Worm (Caenorhabditis elegans) whole organism, early embryonic: ENCODE data around the gene srh-34.

Experiments
- B0310.2 ChIP-seq: sonication (generic microtip); optimal IDR thresholded peaks from 2 replicates; lab custom pipeline; 2016; ENCODE audit warnings: mild to moderate bottlenecking, missing genetic modification characterization, missing compliant biosample characterization
- F13C5.2 ChIP-seq: sonication (generic microtip); optimal IDR thresholded peaks from 2 replicates; lab custom pipeline; 2017; ENCODE audit warnings: mild to moderate bottlenecking, missing genetic modification characterization, inconsistent platforms, missing compliant biosample characterization
- aly-1 ChIP-seq: sonication (generic microtip); optimal IDR thresholded peaks from 2 replicates; lab custom pipeline; 2016; ENCODE audit warnings: missing genetic modification characterization, missing compliant biosample characterization
- ama-1 ChIP-seq: fragments of 150-350 bp; optimal IDR thresholded peaks from 2 replicates; lab custom pipeline; 2014
- ceh-13 ChIP-seq: fragments of 200-800 bp; sonication (Bioruptor generic); optimal IDR thresholded peaks from 2 replicates; lab custom pipeline; 2018; ENCODE audit warnings: mild to moderate bottlenecking, missing genetic modification characterization, missing compliant biosample characterization
- ceh-36 ChIP-seq: sonication (generic microtip); optimal IDR thresholded peaks from 2 replicates; lab custom pipeline; 2016; ENCODE audit warnings: missing genetic modification characterization, inconsistent platforms, missing compliant biosample characterization
- ets-7 ChIP-seq: sonication (generic microtip); optimal IDR thresholded peaks from 2 replicates; lab custom pipeline; 2016; ENCODE audit warnings: missing genotype, missing genetic modification characterization, missing compliant biosample characterization
- flt-1 ChIP-seq: fragments of 200-800 bp; sonication (Bioruptor generic); IDR thresholded peaks from 2 replicates; pipeline ENCODE4 v1.3.6; 2022; ENCODE audit warnings: missing genetic modification characterization, missing compliant biosample characterization
- hmbx-1 ChIP-seq: sonication (generic microtip); optimal IDR thresholded peaks from 2 replicates; lab custom pipeline; 2016; ENCODE audit warnings: mild to moderate bottlenecking, missing genetic modification characterization, missing compliant biosample characterization
- hmg-4 ChIP-seq: fragments of 200-800 bp; sonication (Bioruptor generic); optimal IDR thresholded peaks from 2 replicates; lab custom pipeline; 2018; ENCODE audit warnings: mild to moderate bottlenecking, missing genetic modification characterization, missing compliant biosample characterization
- hnd-1 ChIP-seq: sonication (generic microtip); optimal IDR thresholded peaks from 2 replicates; lab custom pipeline; 2016; ENCODE audit warnings: missing genetic modification characterization, missing compliant biosample characterization
- pes-1 ChIP-seq: fragments of 200-800 bp; sonication (Bioruptor generic); IDR thresholded peaks from 2 replicates; pipeline ENCODE4 v1.3.6; 2022; ENCODE audit warnings: missing genetic modification reagents, missing genetic modification characterization, missing compliant biosample characterization
- scrt-1 ChIP-seq: fragments of 200-800 bp; sonication (Bioruptor generic); IDR thresholded peaks from 2 replicates; pipeline ENCODE4 v1.3.6; 2022; ENCODE audit warnings: missing genetic modification characterization, missing compliant biosample characterization
- sea-1 ChIP-seq: fragments of 200-800 bp; sonication (Bioruptor generic); conservative IDR thresholded peaks from 2 replicates; pipeline ENCODE4 v1.3.6; 2022; ENCODE audit warnings: missing genetic modification characterization, missing compliant biosample characterization
- tbx-11 ChIP-seq: fragments of 200-800 bp; sonication (Bioruptor generic); IDR thresholded peaks from 2 replicates; pipeline ENCODE4 v1.3.6; 2022; ENCODE audit warnings: missing genetic modification characterization, missing compliant biosample characterization
- tbx-37 ChIP-seq: fragments of 200-800 bp; sonication (Bioruptor generic); conservative IDR thresholded peaks from 2 replicates; pipeline ENCODE4 v1.3.6; 2022; ENCODE audit warnings: missing genetic modification reagents, missing genetic modification characterization, missing compliant biosample characterization
- tra-4 ChIP-seq: sonication (generic microtip); optimal IDR thresholded peaks from 2 replicates; lab custom pipeline; 2017; ENCODE audit warnings: missing genetic modification characterization, missing compliant biosample characterization

srh-34 gene

DNA sequence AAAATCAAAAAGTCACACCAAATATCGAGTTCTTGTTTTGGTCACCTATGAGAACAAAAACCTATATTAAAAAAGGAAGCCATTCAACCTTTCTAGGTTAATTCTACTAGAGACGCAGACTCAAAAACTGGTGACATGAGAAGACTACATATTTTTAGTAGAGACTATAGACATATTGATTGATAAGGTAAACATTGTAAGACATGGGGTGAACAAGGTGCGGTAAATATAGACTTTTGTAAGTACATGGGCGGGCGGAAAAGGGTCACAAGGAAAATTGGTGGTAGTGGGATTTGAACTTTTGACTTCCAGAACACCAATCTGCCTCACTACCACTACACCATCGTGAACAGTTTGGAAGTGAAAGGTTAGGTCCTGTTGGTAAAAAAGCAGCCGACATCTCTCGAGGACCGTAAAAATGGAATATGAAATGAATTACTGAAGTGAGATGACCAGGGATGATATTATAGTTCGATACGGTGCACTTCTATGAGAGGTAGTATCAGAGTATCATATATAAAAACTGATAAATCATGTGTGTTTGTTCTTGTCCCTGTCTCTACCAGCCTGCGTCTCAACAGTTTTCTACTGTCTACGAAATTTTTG is 37.9 kb upstream of the srh-34 start, which contains the start of gene nhr-212:
Gene nhr-212 (plus strand): TSS at position 573 of the 606 bp plus-strand sequence.
- TF ChIP-seq tbx-11 (no peak), hnd-1 (no peak), tbx-37 (GFP tag; lab: Robert Waterston, UW) (no peak), scrt-1 (no peak), ceh-13 (GFP tag; lab: Kevin White, UChicago) (no peak), ama-1 (lab: Kevin White, UChicago) (no peak)

DNA sequence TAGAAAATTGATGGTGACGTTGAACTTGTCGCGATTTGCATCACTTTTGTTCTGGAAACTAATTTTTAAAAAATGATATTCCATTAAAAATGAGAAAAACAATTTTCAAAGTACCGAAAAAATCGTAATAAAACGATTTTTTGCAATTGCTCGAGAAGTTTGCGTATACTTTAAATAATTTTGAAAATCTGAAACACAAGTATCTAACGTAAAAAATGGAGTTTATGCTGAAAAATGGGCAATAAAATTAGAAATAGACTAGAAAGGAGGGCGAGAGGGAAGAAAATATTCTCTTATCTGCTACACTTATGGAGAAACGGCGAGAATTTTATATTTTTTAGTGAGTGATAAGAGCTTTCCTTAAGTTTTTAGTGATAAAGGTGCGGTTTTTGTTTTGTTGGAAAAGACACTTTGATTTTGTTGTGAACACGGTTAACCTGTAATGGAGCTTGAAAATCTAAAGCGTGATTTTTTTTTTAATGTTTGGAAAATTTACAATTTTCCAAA is 36.9 kb upstream of the srh-34 start, which contains the start of gene nhr-130:
Gene nhr-130 (minus strand): TSS at position 51 of the 507 bp plus-strand sequence.
- TF ChIP-seq tbx-11 (no peak), ceh-36 (tag; lab: Kevin White, UChicago) (no peak), ets-7 (tag; lab: Kevin White, UChicago) (no peak), hmg-4 (GFP tag; lab: Kevin White, UChicago) (no peak), tra-4 (tag; lab: Kevin White, UChicago) (no peak), aly-1 (tag; lab: Kevin White, UChicago) (no peak), scrt-1 (no peak), tbx-37 (GFP tag; lab: Robert Waterston, UW) (no peak), B0310.2 (tag; lab: Kevin White, UChicago) (no peak), ceh-13 (GFP tag; lab: Kevin White, UChicago) (no peak)

ce11 chrV:482860-483259 is 36.4 kb upstream of the srh-34 start:
- TF ChIP-seq tbx-37 (GFP tag; lab: Robert Waterston, UW) (no peak), sea-1 (GFP tag; lab: Robert Waterston, UW) (no peak), ets-7 (tag; lab: Kevin White, UChicago) (no peak), ceh-13 (GFP tag; lab: Kevin White, UChicago) (no peak), tbx-11 (no peak), hnd-1 (no peak)

- no peak for TF ChIP-seq tra-4 (tag; lab: Kevin White, UChicago)
- no peak for TF ChIP-seq aly-1 (tag; lab: Kevin White, UChicago)
- no peak for TF ChIP-seq flt-1
- TF ChIP-seq ama-1 (lab: Kevin White, UChicago): no peak
- no peak for TF ChIP-seq ceh-13 (GFP tag; lab: Kevin White, UChicago)
- no peak for TF ChIP-seq hmbx-1 (tag; lab: Kevin White, UChicago)
- no peak for TF ChIP-seq hnd-1
- no peak for TF ChIP-seq ets-7 (tag; lab: Kevin White, UChicago)
- no peak for TF ChIP-seq tbx-37 (GFP tag; lab: Robert Waterston, UW)
- no peak for TF ChIP-seq scrt-1
- no peak for TF ChIP-seq pes-1 (GFP tag; lab: Robert Waterston, UW)
- no peak for TF ChIP-seq B0310.2 (tag; lab: Kevin White, UChicago)
- no peak for TF ChIP-seq ceh-36 (tag; lab: Kevin White, UChicago)
- TF ChIP-seq sea-1 (GFP tag; lab: Robert Waterston, UW): no peak
- TF ChIP-seq tbx-11: no peak
- TF ChIP-seq F13C5.2 (tag; lab: Kevin White, UChicago): no peak
- no peak for TF ChIP-seq hmg-4 (GFP tag; lab: Kevin White, UChicago)
Observed at ce11 chrV:479046-479445, 32.6 kb upstream of the srh-34 start.

ce11 chrV:477664-478212 is 31.3 kb upstream of the srh-34 start, which contains the start of gene nhr-55:
Gene nhr-55, plus strand, starts transcription at chrV:478162.
- no peak for TF ChIP-seq tbx-37 (GFP tag; lab: Robert Waterston, UW)
- no peak for TF ChIP-seq sea-1 (GFP tag; lab: Robert Waterston, UW)
- TF ChIP-seq hmg-4 (GFP tag; lab: Kevin White, UChicago): no peak
- TF ChIP-seq B0310.2 (tag; lab: Kevin White, UChicago): no peak
- TF ChIP-seq F13C5.2 (tag; lab: Kevin White, UChicago): no peak

DNA sequence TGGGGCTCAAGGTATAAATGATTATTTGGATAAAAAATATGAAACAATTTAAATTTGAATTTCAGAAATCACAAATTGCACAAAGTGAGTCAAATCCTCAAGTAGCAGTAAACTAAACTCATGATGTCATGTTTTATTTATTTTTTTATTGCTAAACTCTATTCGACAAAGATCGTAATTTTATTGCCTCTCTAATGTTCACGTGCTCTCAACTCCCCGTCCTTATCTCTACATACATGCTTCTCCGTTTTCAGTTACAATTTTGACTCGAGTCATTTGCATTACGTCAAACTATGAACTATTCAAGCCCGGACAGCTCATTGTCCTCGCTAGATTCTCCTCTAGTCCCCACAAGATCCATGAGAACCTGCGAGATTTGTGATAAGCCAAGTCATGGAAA is 28.0 kb upstream of the srh-34 start, which contains the start of gene nhr-99:
Gene nhr-99 (plus strand): TSS at position 263 of the 400 bp plus-strand sequence.
- TF ChIP-seq ets-7 (tag; lab: Kevin White, UChicago) (no peak), tra-4 (tag; lab: Kevin White, UChicago) (no peak), hmg-4 (GFP tag; lab: Kevin White, UChicago) (no peak), ceh-36 (tag; lab: Kevin White, UChicago) (no peak)

- TF ChIP-seq scrt-1 (no peak), pes-1 (GFP tag; lab: Robert Waterston, UW) (no peak), hnd-1 (no peak), tbx-11 (no peak), tra-4 (tag; lab: Kevin White, UChicago) (no peak), B0310.2 (tag; lab: Kevin White, UChicago) (no peak), hmg-4 (GFP tag; lab: Kevin White, UChicago) (no peak), flt-1 (no peak), aly-1 (tag; lab: Kevin White, UChicago) (no peak), ama-1 (lab: Kevin White, UChicago) (no peak), ets-7 (tag; lab: Kevin White, UChicago) (no peak), hmbx-1 (tag; lab: Kevin White, UChicago) (no peak), tbx-37 (GFP tag; lab: Robert Waterston, UW) (no peak), ceh-13 (GFP tag; lab: Kevin White, UChicago) (no peak)
Observed at ce11 chrV:472589-472988, 26.1 kb upstream of the srh-34 start, which contains the start of gene srt-31. Gene srt-31, plus strand, starts transcription at chrV:472889.
